Worm (Caenorhabditis elegans): ENCODE results near the gene C10C6.13.

- TF ChIP-seq nhr-237 (tag; optimal IDR thresholded peaks at IDR 0.05) (no peak), snpc-4 (tag; optimal IDR thresholded peaks at IDR 0.05) (no peak), sem-2 (GFP tag; optimal IDR thresholded peaks at IDR 0.05) (no peak), sptf-1 (tag; optimal IDR thresholded peaks at IDR 0.05) (no peak), ztf-11 (tag; optimal IDR thresholded peaks at IDR 0.05) (no peak), nhr-28 (tag; optimal IDR thresholded peaks at IDR 0.05) (no peak), pha-4 (tag; optimal IDR thresholded peaks at IDR 0.05) (no peak), unc-39 (tag; optimal IDR thresholded peaks at IDR 0.05) (no peak), cnd-1 (tag; optimal IDR thresholded peaks at IDR 0.05) (no peak), nhr-12 (tag; optimal IDR thresholded peaks at IDR 0.05) (no peak)
Observed at ce11 chrIV:11459684-11460083, 9.9 kb downstream of the C10C6.13 start, which contains the start of gene npr-3.

Measured in whole organism, mixed stage, embryonic.